Worm (Caenorhabditis elegans) whole organism, young adult: Measurements from ENCODE around the gene cosa-1.
A peak's percentile ranks its signal among the peaks of the same experiment; 100 is the strongest.

Experiments
- C17E4.6 ChIP-seq: fragments of 200-800 bp; sonication (Bioruptor generic); IDR thresholded peaks from 2 replicates; pipeline ENCODE4 v1.3.6; 2022; ENCODE audit warnings: missing genetic modification reagents, missing genetic modification characterization, missing compliant biosample characterization
- F22D6.2 ChIP-seq: sonication (generic microtip); optimal IDR thresholded peaks from 2 replicates; lab custom pipeline; 2016; ENCODE audit warnings: mild to moderate bottlenecking, missing genetic modification characterization, missing compliant biosample characterization
- F55B11.4 ChIP-seq: sonication (generic microtip); optimal IDR thresholded peaks from 2 replicates; lab custom pipeline; 2016; ENCODE audit warnings: missing compliant biosample characterization, missing genetic modification characterization, borderline replicate concordance; ENCODE audit not compliant: insufficient read depth
- F57A8.1 ChIP-seq: fragments of 200-800 bp; sonication (Bioruptor generic); optimal IDR thresholded peaks from 2 replicates; lab custom pipeline; 2018; ENCODE audit warnings: mild to moderate bottlenecking, missing genetic modification characterization, moderate library complexity, missing compliant biosample characterization
- K11D2.4 ChIP-seq: fragments of 200-800 bp; sonication (Bioruptor generic); IDR thresholded peaks from 2 replicates; pipeline ENCODE4 v1.3.6; 2022; ENCODE audit warnings: missing genetic modification reagents, missing genetic modification characterization, missing compliant biosample characterization
- K12H6.12 ChIP-seq: fragments of 200-800 bp; sonication (Bioruptor generic); optimal IDR thresholded peaks from 2 replicates; lab custom pipeline; 2018; ENCODE audit warnings: mild to moderate bottlenecking, missing genetic modification characterization, missing compliant biosample characterization
- T26A5.8 ChIP-seq: sonication (generic microtip); optimal IDR thresholded peaks from 2 replicates; lab custom pipeline; 2016; ENCODE audit warnings: missing genetic modification characterization, missing compliant biosample characterization
- Y53F4B.3 ChIP-seq: fragments of 200-800 bp; sonication (Bioruptor generic); IDR thresholded peaks from 2 replicates; pipeline ENCODE4 v1.3.6; 2022; ENCODE audit warnings: missing genetic modification reagents, missing genetic modification characterization, missing compliant biosample characterization
- Y79H2A.3 ChIP-seq: fragments of 200-800 bp; sonication (Bioruptor generic); conservative IDR thresholded peaks from 2 replicates; pipeline ENCODE4 v1.3.6; 2022; ENCODE audit warnings: missing genetic modification reagents, missing genetic modification characterization, missing compliant biosample characterization
- Y95B8A.8 ChIP-seq: fragments of 200-800 bp; sonication (Bioruptor generic); IDR thresholded peaks from 2 replicates; pipeline ENCODE4 v1.3.6; 2022; ENCODE audit warnings: missing genetic modification reagents, missing genetic modification characterization, missing compliant biosample characterization
- akir-1 ChIP-seq: fragments of 200-800 bp; sonication (Bioruptor generic); optimal IDR thresholded peaks from 2 replicates; lab custom pipeline; 2018; ENCODE audit warnings: mild to moderate bottlenecking, missing genetic modification characterization, moderate library complexity, missing compliant biosample characterization
- aptf-2 ChIP-seq: fragments of 200-800 bp; sonication (Bioruptor generic); conservative IDR thresholded peaks from 2 replicates; pipeline ENCODE4 v1.3.6; 2022; ENCODE audit warnings: missing genetic modification reagents, missing genetic modification characterization, missing compliant biosample characterization
- aptf-3 ChIP-seq: fragments of 200-800 bp; sonication (Bioruptor generic); IDR thresholded peaks from 2 replicates; pipeline ENCODE4 v1.3.6; 2022; ENCODE audit warnings: missing genetic modification characterization, missing compliant biosample characterization
- attf-5 ChIP-seq: fragments of 200-800 bp; sonication (Bioruptor generic); optimal IDR thresholded peaks from 2 replicates; lab custom pipeline; 2018; ENCODE audit warnings: mild to moderate bottlenecking, missing genetic modification characterization, missing compliant biosample characterization
- bed-1 ChIP-seq: fragments of 200-800 bp; sonication (Bioruptor generic); IDR thresholded peaks from 2 replicates; pipeline ENCODE4 v1.3.6; 2022; ENCODE audit warnings: missing genetic modification reagents, missing genetic modification characterization, missing compliant biosample characterization
- cebp-1 ChIP-seq, 2 experiments: fragments of 200-800 bp in 1 of 2; sonication (Bioruptor generic) in 1 of 2; sonication (generic microtip) in 1 of 2; IDR thresholded peaks in 1 of 2; optimal IDR thresholded peaks in 1 of 2; 2 replicates each; pipeline versions ENCODE4 v1.3.6 to Lab custom; 2017 to 2022; ENCODE audit warnings: missing compliant biosample characterization in 2 of 2, missing genetic modification characterization in 2 of 2, mild to moderate bottlenecking in 1 of 2, missing genetic modification reagents in 1 of 2, moderate library complexity in 1 of 2
- ceh-100 ChIP-seq: fragments of 200-800 bp; sonication (Bioruptor generic); IDR thresholded peaks from 2 replicates; pipeline ENCODE4 v1.3.6; 2022; ENCODE audit warnings: missing genetic modification reagents, missing genetic modification characterization, missing compliant biosample characterization
- ceh-40 ChIP-seq: fragments of 200-800 bp; sonication (Bioruptor generic); IDR thresholded peaks from 2 replicates; pipeline ENCODE4 v1.3.6; 2022; ENCODE audit warnings: missing genetic modification characterization, missing compliant biosample characterization
- dox-1 ChIP-seq: fragments of 200-800 bp; sonication (Bioruptor generic); IDR thresholded peaks from 2 replicates; pipeline ENCODE4 v1.3.6; 2022; ENCODE audit warnings: missing genetic modification reagents, missing genetic modification characterization, missing compliant biosample characterization
- egl-18 ChIP-seq: fragments of 200-800 bp; sonication (Bioruptor generic); IDR thresholded peaks from 2 replicates; pipeline ENCODE4 v1.3.6; 2022; ENCODE audit warnings: missing genetic modification reagents, missing genetic modification characterization, missing compliant biosample characterization
- egl-44 ChIP-seq: fragments of 200-800 bp; sonication (Bioruptor generic); IDR thresholded peaks from 2 replicates; pipeline ENCODE4 v1.3.6; 2022; ENCODE audit warnings: missing genetic modification reagents, missing genetic modification characterization, missing compliant biosample characterization
- fkh-3 ChIP-seq: sonication (generic microtip); optimal IDR thresholded peaks from 2 replicates; lab custom pipeline; 2016; ENCODE audit warnings: mild to moderate bottlenecking, missing genetic modification characterization, missing compliant biosample characterization
- lag-1 ChIP-seq: fragments of 200-800 bp; sonication (Bioruptor generic); IDR thresholded peaks from 2 replicates; pipeline ENCODE4 v1.3.6; 2022; ENCODE audit warnings: missing genetic modification reagents, missing genetic modification characterization, missing compliant biosample characterization
- let-607 ChIP-seq, 2 experiments: fragments of 200-800 bp in 1 of 2; sonication (Bioruptor generic) in 1 of 2; sonication (generic microtip) in 1 of 2; optimal IDR thresholded peaks; 2 replicates each; lab custom pipeline; 2016 to 2018; ENCODE audit warnings: mild to moderate bottlenecking in 2 of 2, missing compliant biosample characterization in 2 of 2, missing genetic modification characterization in 2 of 2, moderate library complexity in 2 of 2, missing genotype in 1 of 2
- lin-26 ChIP-seq: fragments of 200-800 bp; sonication (Bioruptor generic); IDR thresholded peaks from 2 replicates; pipeline ENCODE4 v1.3.6; 2022; ENCODE audit warnings: missing genetic modification reagents, missing genetic modification characterization, missing compliant biosample characterization
- lin-35 ChIP-seq, 3 experiments: fragments of 150-350 bp in 2 of 3; sonication (generic microtip) in 1 of 3; optimal IDR thresholded peaks; 2 replicates each; lab custom pipeline; 2014 to 2018; ENCODE audit warnings: missing biosample characterization in 3 of 3, missing genetic modification characterization in 3 of 3, missing genetic modification reagents in 3 of 3
- lsy-27 ChIP-seq: sonication (generic microtip); optimal IDR thresholded peaks from 2 replicates; lab custom pipeline; 2017; ENCODE audit warnings: missing genetic modification characterization, mild to moderate bottlenecking, missing compliant biosample characterization, antibody characterized with exemption, missing genotype, borderline replicate concordance; ENCODE audit not compliant: insufficient read depth
- mel-28 ChIP-seq: sonication (generic microtip); optimal IDR thresholded peaks from 2 replicates; lab custom pipeline; 2016; ENCODE audit warnings: borderline replicate concordance, mild to moderate bottlenecking, missing genetic modification characterization, missing compliant biosample characterization
- mes-4 ChIP-seq: sonication (generic microtip); optimal IDR thresholded peaks from 2 replicates; lab custom pipeline; 2016; ENCODE audit warnings: missing genotype, missing genetic modification characterization, missing compliant biosample characterization
- mxl-1 ChIP-seq: sonication (generic microtip); optimal IDR thresholded peaks from 2 replicates; lab custom pipeline; 2016; ENCODE audit warnings: missing genetic modification characterization, missing compliant biosample characterization
- nhr-90 ChIP-seq: sonication (generic microtip); optimal IDR thresholded peaks from 2 replicates; lab custom pipeline; 2016; ENCODE audit warnings: missing genotype, mild to moderate bottlenecking, missing genetic modification characterization, missing compliant biosample characterization
- pbrm-1 ChIP-seq: fragments of 200-800 bp; sonication (Bioruptor generic); IDR thresholded peaks from 2 replicates; pipeline ENCODE4 v1.3.6; 2022; ENCODE audit warnings: missing genetic modification reagents, missing genetic modification characterization, missing compliant biosample characterization
- pha-4 ChIP-seq: fragments of 150-350 bp; sonication (generic microtip); optimal IDR thresholded peaks from 2 replicates; lab custom pipeline; 2014; ENCODE audit warnings: missing biosample characterization, missing genetic modification reagents, missing genetic modification characterization
- rcor-1 ChIP-seq: fragments of 200-800 bp; sonication (Bioruptor generic); IDR thresholded peaks from 2 replicates; pipeline ENCODE4 v1.3.6; 2022; ENCODE audit warnings: missing genetic modification reagents, missing genetic modification characterization, missing compliant biosample characterization
- repo-1 ChIP-seq: sonication (generic microtip); optimal IDR thresholded peaks from 2 replicates; lab custom pipeline; 2017; ENCODE audit warnings: mild to moderate bottlenecking, missing genetic modification characterization, missing compliant biosample characterization
- rpc-1 ChIP-seq, 2 experiments: fragments of 150-350 bp in 1 of 2; sonication (generic microtip) in 1 of 2; optimal IDR thresholded peaks; 2 replicates each; lab custom pipeline; 2014 to 2018; ENCODE audit warnings: missing biosample characterization in 1 of 2, missing genetic modification characterization in 1 of 2, missing genetic modification reagents in 1 of 2, missing genotype in 1 of 2
- snpc-1.1 ChIP-seq: sonication (generic microtip); optimal IDR thresholded peaks from 2 replicates; lab custom pipeline; 2017; ENCODE audit warnings: missing genetic modification characterization, mild to moderate bottlenecking, missing compliant biosample characterization, antibody characterized with exemption, moderate library complexity, missing genotype, missing genetic modification reagents; ENCODE audit not compliant: insufficient read depth
- somi-1 ChIP-seq: fragments of 200-800 bp; sonication (Bioruptor generic); optimal IDR thresholded peaks from 2 replicates; lab custom pipeline; 2018; ENCODE audit warnings: mild to moderate bottlenecking, missing genetic modification characterization, missing compliant biosample characterization
- sptf-2 ChIP-seq: fragments of 200-800 bp; sonication (Bioruptor generic); optimal IDR thresholded peaks from 2 replicates; lab custom pipeline; 2018; ENCODE audit warnings: mild to moderate bottlenecking, missing genetic modification characterization, missing compliant biosample characterization
- tbx-9 ChIP-seq: sonication (generic microtip); optimal IDR thresholded peaks from 2 replicates; lab custom pipeline; 2016; ENCODE audit warnings: borderline replicate concordance, missing genetic modification characterization, inconsistent platforms, missing compliant biosample characterization
- unc-130 ChIP-seq: sonication (generic microtip); optimal IDR thresholded peaks from 2 replicates; lab custom pipeline; 2016; ENCODE audit warnings: missing genetic modification reagents, missing genetic modification characterization, missing compliant biosample characterization
- ztf-18 ChIP-seq: sonication (generic microtip); optimal IDR thresholded peaks from 2 replicates; lab custom pipeline; 2016; ENCODE audit warnings: missing genotype, mild to moderate bottlenecking, missing genetic modification characterization, missing compliant biosample characterization
- ztf-25 ChIP-seq: fragments of 200-800 bp; sonication (Bioruptor generic); IDR thresholded peaks from 2 replicates; pipeline ENCODE4 v1.3.6; 2022; ENCODE audit warnings: missing genetic modification reagents, missing genetic modification characterization, missing compliant biosample characterization
- ztf-26 ChIP-seq: sonication (generic microtip); optimal IDR thresholded peaks from 2 replicates; lab custom pipeline; 2017; ENCODE audit warnings: missing genetic modification characterization, missing compliant biosample characterization
- ztf-28 ChIP-seq: fragments of 200-800 bp; sonication (Bioruptor generic); IDR thresholded peaks from 2 replicates; pipeline ENCODE4 v1.3.6; 2022; ENCODE audit warnings: missing genetic modification reagents, missing genetic modification characterization, missing compliant biosample characterization

Gene cosa-1

DNA sequence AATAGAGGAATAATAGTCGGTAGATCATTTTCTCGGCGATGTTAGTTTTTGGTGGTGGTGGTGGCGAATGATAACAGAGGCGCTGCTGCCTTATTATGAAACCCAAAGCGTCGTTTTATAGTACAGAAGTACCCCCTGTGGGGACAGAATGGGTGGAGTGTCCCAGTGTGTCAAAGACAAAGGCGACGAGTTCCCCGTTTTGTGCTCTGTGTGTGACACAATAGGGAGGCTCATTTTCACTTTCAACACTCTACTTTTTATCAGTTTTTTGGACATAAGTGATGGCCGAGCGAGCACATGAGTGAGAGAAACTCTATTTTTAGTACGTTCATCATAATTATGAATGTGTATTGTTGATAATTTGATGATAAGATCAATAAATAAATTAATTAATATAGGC is 34.8 kb downstream of the cosa-1 start, which contains the start of gene pho-9 (continued):
- TF ChIP-seq pbrm-1 (GFP tag; lab: Robert Waterston, UW): no peak
- peak; percentile 39 for TF ChIP-seq attf-5 (GFP tag; lab: Kevin White, UChicago)
- TF ChIP-seq cebp-1 (GFP tag; IDR thresholded peaks at IDR 0.05; lab: Robert Waterston, UW): peak; percentile 88; the same call in 1 of the 2 replicates
- peak; percentile 88 for TF ChIP-seq cebp-1 (tag; optimal IDR thresholded peaks at IDR 0.05; lab: Kevin White, UChicago)
- TF ChIP-seq somi-1 (GFP tag; lab: Kevin White, UChicago): no peak
- no peak for TF ChIP-seq F22D6.2 (tag; lab: Kevin White, UChicago)
- TF ChIP-seq fkh-3 (tag; lab: Kevin White, UChicago): no peak
- TF ChIP-seq egl-44 (GFP tag; lab: Robert Waterston, UW): peak; percentile 44; the same call in 1 of the 2 replicates
- peak; percentile 66 for TF ChIP-seq dox-1 (GFP tag; lab: Robert Waterston, UW)
- no peak for TF ChIP-seq nhr-90 (tag; lab: Kevin White, UChicago)
- TF ChIP-seq mes-4 (tag; lab: Kevin White, UChicago): no peak

DNA sequence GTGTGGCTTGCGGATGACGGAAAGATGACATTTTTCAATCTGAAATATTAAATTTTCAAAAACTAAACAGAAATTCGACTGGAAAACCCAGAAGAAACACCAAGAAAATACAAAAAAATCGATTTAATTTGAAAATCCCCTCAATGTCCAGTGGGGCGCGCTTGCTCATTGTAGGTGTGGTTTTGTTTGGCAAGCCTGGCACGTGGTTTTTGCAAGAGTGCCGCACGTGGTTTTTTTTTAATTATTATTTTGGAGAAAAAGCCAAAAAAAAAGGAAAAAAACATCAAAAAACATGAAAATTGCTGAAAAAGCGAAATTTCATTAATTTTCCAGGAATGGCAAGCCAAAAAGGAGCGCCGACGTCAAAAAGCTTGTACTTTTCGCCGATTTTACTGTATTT is 42.7 kb downstream of the cosa-1 start, which contains the start of gene swsn-3:
TSS of gene swsn-3 (minus strand) at position 45 of the 400 bp plus-strand sequence.
- TF ChIP-seq sptf-2 (GFP tag; lab: Kevin White, UChicago): no peak
- no peak for TF ChIP-seq egl-18 (GFP tag; lab: Robert Waterston, UW)
- peak; percentile 60; the same call in 1 of the 2 replicates for TF ChIP-seq K11D2.4 (GFP tag; lab: Robert Waterston, UW)
- TF ChIP-seq aptf-2 (GFP tag; lab: Robert Waterston, UW): no peak
- peak; percentile 68 for TF ChIP-seq C17E4.6
- peak in 1 of 2 experiments; percentile 44 for TF ChIP-seq let-607 (tag; optimal IDR thresholded peaks at IDR 0.05; lab: Kevin White, UChicago)
- TF ChIP-seq bed-1 (GFP tag; lab: Robert Waterston, UW): no peak
- no peak for TF ChIP-seq egl-44 (GFP tag; lab: Robert Waterston, UW)
- no peak for TF ChIP-seq mel-28 (tag; lab: Kevin White, UChicago)
- no peak for TF ChIP-seq Y79H2A.3 (GFP tag; lab: Robert Waterston, UW)
- TF ChIP-seq K12H6.12: peak; percentile 55
- peak; percentile 47 for TF ChIP-seq rpc-1 (optimal IDR thresholded peaks at IDR 0.05; lab: Kevin White, UChicago)
- TF ChIP-seq rpc-1 (tag; optimal IDR thresholded peaks at IDR 0.05; lab: Kevin White, UChicago): peak; percentile 1
- TF ChIP-seq T26A5.8 (tag; lab: Kevin White, UChicago): no peak
- TF ChIP-seq lin-26 (GFP tag; lab: Robert Waterston, UW): no peak
- TF ChIP-seq rcor-1 (GFP tag; lab: Robert Waterston, UW): peak; percentile 86
- peak; percentile 53 for TF ChIP-seq ztf-26 (tag; lab: Kevin White, UChicago)
- TF ChIP-seq ceh-100: peak; percentile 82
- TF ChIP-seq Y95B8A.8 (GFP tag; lab: Robert Waterston, UW): no peak
- peak in 1 of 3 experiments; percentile 89 for TF ChIP-seq lin-35 (GFP tag; optimal IDR thresholded peaks at IDR 0.05; lab: Kevin White, UChicago)
- no peak for TF ChIP-seq ceh-40
- 0 out of 2 replicates have a peak, but pooled peaks have one; percentile 15 for TF ChIP-seq Y53F4B.3 (GFP tag; lab: Robert Waterston, UW)
- TF ChIP-seq ztf-18: peak; percentile 57
- TF ChIP-seq repo-1: peak; percentile 49
- TF ChIP-seq aptf-3 (GFP tag; lab: Robert Waterston, UW): no peak
- peak; percentile 68 for TF ChIP-seq snpc-1.1
- TF ChIP-seq lsy-27: peak; percentile 72
- TF ChIP-seq ztf-28 (GFP tag; lab: Robert Waterston, UW): no peak
- TF ChIP-seq lag-1 (GFP tag; lab: Robert Waterston, UW): no peak
- TF ChIP-seq nhr-90 (tag; lab: Kevin White, UChicago): no peak
- TF ChIP-seq pbrm-1 (GFP tag; lab: Robert Waterston, UW): peak; percentile 86
- TF ChIP-seq pha-4: peak; percentile 24
- TF ChIP-seq unc-130 (GFP tag; lab: Kevin White, UChicago): peak; percentile 68
- TF ChIP-seq tbx-9: no peak
- no peak for TF ChIP-seq akir-1 (GFP tag; lab: Kevin White, UChicago)
- TF ChIP-seq F55B11.4 (tag; lab: Kevin White, UChicago): no peak
- peak; percentile 32 for TF ChIP-seq mxl-1 (tag; lab: Kevin White, UChicago)
- 0 out of 2 replicates have a peak, but pooled peaks have one; percentile 39 for TF ChIP-seq ztf-25 (GFP tag; lab: Robert Waterston, UW)
- no peak for TF ChIP-seq F57A8.1 (GFP tag; lab: Kevin White, UChicago)
